Fruit fly (Drosophila melanogaster) Kc167 (cell line): ENCODE measurements around the gene Adat1.

Source experiments
- Myc ChIP-seq: fragments of >200 bp; optimal IDR thresholded peaks from 2 replicates; lab custom pipeline; 2017; ENCODE audit warnings: missing external identifiers
- Sin3A ChIP-seq: fragments of >200 bp; optimal IDR thresholded peaks from 2 replicates; lab custom pipeline; 2018; ENCODE audit warnings: missing external identifiers
- h ChIP-seq: fragments of >200 bp; optimal IDR thresholded peaks from 3 replicates; lab custom pipeline; 2018; ENCODE audit warnings: missing external identifiers
- insv ChIP-seq: fragments of >200 bp; optimal IDR thresholded peaks from 3 replicates; lab custom pipeline; 2018; ENCODE audit warnings: missing external identifiers
- psq ChIP-seq: fragments of >200 bp; optimal IDR thresholded peaks from 2 replicates; lab custom pipeline; 2017; ENCODE audit warnings: missing external identifiers
- ttk ChIP-seq: sonication (Bioruptor generic); optimal IDR thresholded peaks from 2 replicates; lab custom pipeline; 2017; ENCODE audit warnings: missing external identifiers

Adat1 gene

dm6 chr2L:13811323-13811722 is at the start of gene Adat1, which contains the start of gene CG16865:
TSS of gene Adat1 (minus strand) at chr2L:13811474.
TSS of gene CG16865 (plus strand) at chr2L:13811522.
- TF ChIP-seq ttk = no peak
- TF ChIP-seq Sin3A (lab: Kevin White, UChicago) = no peak
- TF ChIP-seq psq = no peak
- no peak for TF ChIP-seq h (lab: Kevin White, UChicago)
- no peak for TF ChIP-seq insv (lab: Kevin White, UChicago)
- TF ChIP-seq Myc (lab: Kevin White, UChicago) = no peak

dm6 chr2L:13851098-13851497 is 39.8 kb upstream of the Adat1 start:
- TF ChIP-seq ttk (no peak), Myc (lab: Kevin White, UChicago) (no peak), insv (lab: Kevin White, UChicago) (no peak), psq (no peak), Sin3A (lab: Kevin White, UChicago) (no peak), h (lab: Kevin White, UChicago) (no peak)

DNA sequence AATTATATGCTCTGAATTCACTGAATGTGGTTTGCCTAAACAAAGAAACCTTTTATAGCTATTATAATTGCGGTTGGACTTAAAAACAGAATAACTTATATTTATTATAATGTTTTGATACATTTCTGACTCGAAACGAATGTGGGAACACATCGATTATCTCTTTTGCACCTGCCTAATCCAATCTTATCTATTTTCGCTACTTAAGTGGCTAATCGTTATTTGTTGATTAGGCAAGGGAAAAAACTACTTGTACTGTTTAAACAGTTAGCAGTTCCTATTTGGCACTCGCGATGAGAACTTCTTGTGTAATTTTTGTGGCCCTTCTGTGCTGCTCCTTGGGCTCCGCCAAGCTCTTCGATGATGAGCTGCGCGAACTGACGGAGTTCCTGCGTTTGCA is 37.9 kb upstream of the Adat1 start, which contains the start of gene CG7968:
CG7968 (plus strand) TSS at position 276 of the 400 bp plus-strand sequence.
- TF ChIP-seq Myc (lab: Kevin White, UChicago) = no peak
- TF ChIP-seq Sin3A (lab: Kevin White, UChicago) = no peak
- TF ChIP-seq ttk = no peak
- no peak for TF ChIP-seq psq
- TF ChIP-seq h (lab: Kevin White, UChicago) = no peak
- no peak for TF ChIP-seq insv (lab: Kevin White, UChicago)

DNA sequence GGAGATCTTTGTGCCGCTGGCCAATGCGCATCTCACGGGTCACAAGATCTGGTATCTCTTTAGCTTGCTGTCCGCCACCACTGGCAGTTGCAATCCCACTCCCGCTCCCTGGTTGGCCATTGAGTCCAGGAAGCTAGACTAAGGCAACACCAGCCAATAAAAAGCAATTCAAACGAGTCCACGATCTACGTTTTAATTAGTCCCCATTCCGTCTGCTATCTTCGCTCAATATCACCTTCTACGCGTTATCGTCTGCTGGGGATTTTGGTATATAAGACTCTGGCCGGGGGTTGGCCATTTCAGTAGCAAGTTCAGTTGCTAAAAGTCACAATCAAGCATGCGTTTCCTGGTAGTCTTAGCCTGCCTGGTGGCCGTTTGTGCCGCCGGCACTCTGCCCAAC is 36.4 kb upstream of the Adat1 start, which contains the start of gene CG7953:
CG7953 (plus strand) TSS at position 301 of the 400 bp plus-strand sequence.
- TF ChIP-seq ttk (no peak), psq (no peak), h (lab: Kevin White, UChicago) (no peak), Sin3A (lab: Kevin White, UChicago) (no peak), Myc (lab: Kevin White, UChicago) (no peak), insv (lab: Kevin White, UChicago) (no peak)

dm6 chr2L:13846239-13846802 is 35.0 kb upstream of the Adat1 start, which contains the start of gene CG7916:
TSS of gene CG7916 (plus strand) at chr2L:13846752.
- TF ChIP-seq Myc (lab: Kevin White, UChicago) (no peak), psq (no peak), h (lab: Kevin White, UChicago) (no peak), ttk (no peak), insv (lab: Kevin White, UChicago) (no peak), Sin3A (lab: Kevin White, UChicago) (no peak)

dm6 chr2L:13845178-13845577 is 33.9 kb upstream of the Adat1 start, which contains the start of gene CG8997:
TSS of gene CG8997 (minus strand) at chr2L:13845325.
- TF ChIP-seq Sin3A (lab: Kevin White, UChicago) (no peak), ttk (no peak), Myc (lab: Kevin White, UChicago) (no peak), psq (no peak), h (lab: Kevin White, UChicago) (no peak), insv (lab: Kevin White, UChicago) (no peak)

- TF ChIP-seq h (lab: Kevin White, UChicago) (no peak), psq (no peak), Sin3A (lab: Kevin White, UChicago) (no peak), Myc (lab: Kevin White, UChicago) (no peak), ttk (no peak), insv (lab: Kevin White, UChicago) (no peak)
Measured at dm6 chr2L:13843692-13844284, 32.5 kb upstream of the Adat1 start, which contains the start of gene CG33306. TSS of gene CG33306 (minus strand) at chr2L:13843742.

dm6 chr2L:13842572-13842971 is 31.3 kb upstream of the Adat1 start:
- TF ChIP-seq ttk (no peak), Sin3A (lab: Kevin White, UChicago) (no peak), Myc (lab: Kevin White, UChicago) (no peak), psq (no peak)

DNA sequence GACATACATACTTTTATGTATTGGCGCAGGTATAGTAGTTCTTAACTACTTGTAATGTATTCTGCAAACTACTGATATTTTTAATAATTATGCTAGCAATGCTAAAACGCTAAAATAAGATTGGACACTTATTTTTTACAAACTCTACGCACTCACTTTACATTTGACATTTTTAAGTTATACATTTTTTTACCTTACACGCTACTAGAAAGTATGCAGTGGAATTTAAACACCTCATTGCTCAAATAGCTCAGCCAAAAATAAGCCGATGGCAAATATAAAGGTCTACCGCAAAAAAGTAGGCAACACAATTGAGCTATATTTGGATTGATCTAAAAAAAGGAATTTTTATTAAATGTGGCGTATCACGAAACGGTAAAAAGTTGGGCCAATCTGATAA is 30.8 kb upstream of the Adat1 start:
- TF ChIP-seq Sin3A (lab: Kevin White, UChicago) (no peak), ttk (no peak)

DNA sequence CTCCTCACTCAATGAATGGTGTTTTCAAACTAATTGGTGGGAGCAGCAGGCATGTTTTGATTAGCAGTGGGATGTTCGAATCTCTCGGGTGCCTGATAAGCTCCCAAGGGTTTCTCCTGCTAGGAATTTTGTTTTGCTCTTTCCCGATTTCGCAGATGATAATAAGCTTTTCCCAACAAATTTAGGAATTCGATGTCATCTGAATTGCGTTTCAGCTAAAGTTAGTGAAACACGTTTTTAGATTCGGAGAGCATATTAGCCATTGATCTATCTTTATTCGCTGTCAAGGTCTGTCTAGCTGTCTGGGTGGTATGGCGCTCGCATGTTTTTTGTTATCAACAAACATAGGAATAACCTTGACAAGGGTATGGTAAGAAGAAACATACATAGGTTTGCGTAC is 30.2 kb upstream of the Adat1 start, which contains the start of gene CG33307:
CG33307 (minus strand) TSS at position 13 of the 400 bp plus-strand sequence.
- TF ChIP-seq h (lab: Kevin White, UChicago) = no peak
- TF ChIP-seq Myc (lab: Kevin White, UChicago) = no peak
- no peak for TF ChIP-seq psq
- no peak for TF ChIP-seq ttk
- TF ChIP-seq insv (lab: Kevin White, UChicago) = no peak
- no peak for TF ChIP-seq Sin3A (lab: Kevin White, UChicago)

dm6 chr2L:13839744-13840151 is 28.5 kb upstream of the Adat1 start:
- TF ChIP-seq Sin3A (lab: Kevin White, UChicago) (no peak), Myc (lab: Kevin White, UChicago) (no peak), h (lab: Kevin White, UChicago) (no peak), insv (lab: Kevin White, UChicago) (no peak), psq (no peak), ttk (no peak)

DNA sequence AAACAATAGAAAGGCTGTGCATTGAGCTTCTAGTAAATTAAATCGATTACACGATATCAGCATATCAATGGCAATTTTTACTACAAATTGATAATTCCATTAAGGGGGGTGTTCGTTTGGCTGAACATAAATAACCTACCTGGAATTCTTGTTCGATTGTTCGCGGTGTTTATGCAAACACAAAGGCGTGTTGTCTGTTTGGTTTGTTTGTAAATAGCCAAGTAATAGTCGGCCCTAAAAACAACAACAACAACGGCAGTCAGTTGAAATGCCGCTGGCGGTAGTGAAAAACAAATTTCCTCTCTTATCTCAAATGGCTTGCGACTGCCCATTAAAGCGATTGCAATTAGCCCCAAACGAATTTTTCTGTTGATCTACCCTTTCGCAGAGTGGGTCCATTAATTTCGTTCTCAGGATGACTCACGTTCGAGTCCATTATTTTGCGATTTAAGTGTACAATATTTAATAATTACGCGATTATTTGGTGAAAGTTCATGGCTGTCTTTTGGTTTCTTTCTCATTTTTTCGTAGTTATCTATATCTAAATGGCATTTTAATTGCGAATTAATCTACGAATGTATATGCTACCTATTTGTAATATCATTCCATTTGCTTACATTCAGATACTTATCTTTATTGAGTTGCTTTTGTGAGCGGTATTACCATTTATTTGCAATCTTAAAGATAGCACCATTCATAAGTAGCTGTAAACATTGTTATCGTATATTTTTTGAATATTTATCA is 27.5 kb upstream of the Adat1 start:
- TF ChIP-seq Myc (lab: Kevin White, UChicago) (no peak), ttk (no peak), insv (lab: Kevin White, UChicago) (no peak), Sin3A (lab: Kevin White, UChicago) (no peak), h (lab: Kevin White, UChicago) (no peak), psq (no peak)
